Fruit fly (Drosophila melanogaster): Measurements from ENCODE around the gene Nsf2.

Nsf2 gene

dm6 chr3R:13803185-13803887, 34.5 kb downstream of the Nsf2 start:
- TF ChIP-seq Mnt (GFP tag; optimal IDR thresholded peaks at IDR 0.05): no peak
- TF ChIP-seq CG7045 (GFP tag; optimal IDR thresholded peaks at IDR 0.05): no peak
- no peak for TF ChIP-seq CG1620 (GFP tag; optimal IDR thresholded peaks at IDR 0.05)
- no peak for TF ChIP-seq ovo (GFP tag; optimal IDR thresholded peaks at IDR 0.05)
- no peak for TF ChIP-seq kay (GFP tag; ENCODE audit: borderline replicate concordance)
- no peak for TF ChIP-seq Crg-1 (GFP tag; optimal IDR thresholded peaks at IDR 0.05)
- no peak for TF ChIP-seq CG5204 (GFP tag; optimal IDR thresholded peaks at IDR 0.05)
- TF ChIP-seq cnc (optimal IDR thresholded peaks at IDR 0.05): no peak
- no peak for TF ChIP-seq toe (GFP tag; optimal IDR thresholded peaks at IDR 0.05)
- TF ChIP-seq CG14711 (tag; optimal IDR thresholded peaks at IDR 0.05): no peak
- no peak for TF ChIP-seq tj (GFP tag; optimal IDR thresholded peaks at IDR 0.05)
- TF ChIP-seq bab1 (GFP tag; optimal IDR thresholded peaks at IDR 0.05): no peak
- no peak for TF ChIP-seq Hr96 (GFP tag; optimal IDR thresholded peaks at IDR 0.05)
- TF ChIP-seq CG12768 (GFP tag; optimal IDR thresholded peaks at IDR 0.05): no peak
- no peak for TF ChIP-seq pad (GFP tag; optimal IDR thresholded peaks at IDR 0.05)

dm6 chr3R:13802057-13802817, 35.6 kb downstream of the Nsf2 start:
- TF ChIP-seq Hr96 (GFP tag; optimal IDR thresholded peaks at IDR 0.05) (no peak), CG33017 (tag; optimal IDR thresholded peaks at IDR 0.05) (no peak), CG7101 (tag; optimal IDR thresholded peaks at IDR 0.05) (no peak), Clk (GFP tag; optimal IDR thresholded peaks at IDR 0.05) (no peak)

dm6 chr3R:13801184-13802056, 36.4 kb downstream of the Nsf2 start:
- TF ChIP-seq tj (GFP tag; optimal IDR thresholded peaks at IDR 0.05) (no peak), CG7045 (GFP tag; optimal IDR thresholded peaks at IDR 0.05) (no peak), Clk (GFP tag; optimal IDR thresholded peaks at IDR 0.05) (no peak), CG33017 (tag; optimal IDR thresholded peaks at IDR 0.05) (no peak), cic (GFP tag; optimal IDR thresholded peaks at IDR 0.05) (no peak), CG1620 (GFP tag; optimal IDR thresholded peaks at IDR 0.05) (no peak), pad (GFP tag; optimal IDR thresholded peaks at IDR 0.05) (no peak), CG5204 (GFP tag; optimal IDR thresholded peaks at IDR 0.05) (no peak), CG11617 (GFP tag; optimal IDR thresholded peaks at IDR 0.05) (no peak), CG12768 (GFP tag; optimal IDR thresholded peaks at IDR 0.05) (no peak), kay (GFP tag; ENCODE audit: borderline replicate concordance) (no peak), CG7101 (tag; optimal IDR thresholded peaks at IDR 0.05) (no peak), ovo (GFP tag; optimal IDR thresholded peaks at IDR 0.05) (no peak), Crg-1 (GFP tag; optimal IDR thresholded peaks at IDR 0.05) (no peak), bab1 (GFP tag; optimal IDR thresholded peaks at IDR 0.05) (no peak), CG14711 (tag; optimal IDR thresholded peaks at IDR 0.05) (no peak), Hr96 (GFP tag; optimal IDR thresholded peaks at IDR 0.05) (no peak), Mnt (GFP tag; optimal IDR thresholded peaks at IDR 0.05) (no peak), cnc (optimal IDR thresholded peaks at IDR 0.05) (no peak)

- TF ChIP-seq tj (GFP tag; optimal IDR thresholded peaks at IDR 0.05) (peak; percentile 45), pad (GFP tag; optimal IDR thresholded peaks at IDR 0.05) (peak; percentile 67), Clk (GFP tag; optimal IDR thresholded peaks at IDR 0.05) (peak; percentile 83), CG33017 (tag; optimal IDR thresholded peaks at IDR 0.05) (peak; percentile 90), kay (GFP tag; ENCODE audit: borderline replicate concordance) (peak; percentile 59), CG7045 (GFP tag; optimal IDR thresholded peaks at IDR 0.05) (peak; percentile 96), Crg-1 (GFP tag; optimal IDR thresholded peaks at IDR 0.05) (peak; percentile 16), CG12768 (GFP tag; optimal IDR thresholded peaks at IDR 0.05) (peak; percentile 96), bab1 (GFP tag; optimal IDR thresholded peaks at IDR 0.05) (no peak), cic (GFP tag; optimal IDR thresholded peaks at IDR 0.05) (peak; percentile 56), ovo (GFP tag; optimal IDR thresholded peaks at IDR 0.05) (no peak), Hr96 (GFP tag; optimal IDR thresholded peaks at IDR 0.05) (peak; percentile 37), CG5204 (GFP tag; optimal IDR thresholded peaks at IDR 0.05) (peak; percentile 83), Mnt (GFP tag; optimal IDR thresholded peaks at IDR 0.05) (no peak), toe (GFP tag; optimal IDR thresholded peaks at IDR 0.05) (peak; percentile 75), CG11617 (GFP tag; optimal IDR thresholded peaks at IDR 0.05) (peak; percentile 76), cnc (optimal IDR thresholded peaks at IDR 0.05) (no peak), CG14711 (tag; optimal IDR thresholded peaks at IDR 0.05) (peak; percentile 60), CG1620 (GFP tag; optimal IDR thresholded peaks at IDR 0.05) (no peak), CG7101 (tag; optimal IDR thresholded peaks at IDR 0.05) (peak; percentile 81)
Measured at dm6 chr3R:13800430-13800848, 37.4 kb downstream of the Nsf2 start.

Data from whole organism, adult.